Worm (Caenorhabditis elegans): ENCODE measurements around the gene K09A9.8.

ce11 chrX:15628945-15629344 lies 32.0 kb upstream of the K09A9.8 start:
- TF ChIP-seq pha-4 (tag; optimal IDR thresholded peaks at IDR 0.05), result no peak
- no peak for TF ChIP-seq lim-6 (tag; optimal IDR thresholded peaks at IDR 0.05)
- no peak for TF ChIP-seq ceh-9 (tag; optimal IDR thresholded peaks at IDR 0.05)
- no peak for TF ChIP-seq tbx-7 (tag; optimal IDR thresholded peaks at IDR 0.05)
- TF ChIP-seq F13H6.1 (tag; optimal IDR thresholded peaks at IDR 0.05), result no peak
- TF ChIP-seq ceh-31 (tag; optimal IDR thresholded peaks at IDR 0.05), result no peak
- no peak for TF ChIP-seq sdc-2 (tag; optimal IDR thresholded peaks at IDR 0.05)
- TF ChIP-seq ceh-14 (tag; optimal IDR thresholded peaks at IDR 0.05), result no peak
- no peak for TF ChIP-seq ceh-2 (tag; optimal IDR thresholded peaks at IDR 0.05)
- no peak for TF ChIP-seq ama-1 (optimal IDR thresholded peaks at IDR 0.05)
- no peak for TF ChIP-seq C08G9.2 (tag; optimal IDR thresholded peaks at IDR 0.05)
- no peak for TF ChIP-seq hlh-15 (tag; optimal IDR thresholded peaks at IDR 0.05)
- TF ChIP-seq tbx-2 (tag; optimal IDR thresholded peaks at IDR 0.05), result no peak
- TF ChIP-seq ceh-48 (tag; optimal IDR thresholded peaks at IDR 0.05), result no peak
